Worm (Caenorhabditis elegans) whole organism, mixed stage, embryonic: ENCODE results near the gene ghi-1.

ENCODE experiments used
- bed-3 ChIP-seq: fragments of 200-800 bp; sonication (Bioruptor generic); optimal IDR thresholded peaks from 3 replicates; lab custom pipeline; 2018; ENCODE audit warnings: mild to moderate bottlenecking, missing genetic modification characterization, moderate library complexity, missing compliant biosample characterization
- ceh-83 ChIP-seq: fragments of 200-800 bp; sonication (Bioruptor generic); optimal IDR thresholded peaks from 2 replicates; lab custom pipeline; 2018; ENCODE audit warnings: mild to moderate bottlenecking, missing genetic modification characterization, missing compliant biosample characterization
- lsy-2 ChIP-seq: fragments of 150-350 bp; optimal IDR thresholded peaks from 2 replicates; lab custom pipeline; 2014; ENCODE audit warnings: missing biosample characterization, missing genetic modification characterization
- mab-5 ChIP-seq: fragments of 150-350 bp; optimal IDR thresholded peaks from 2 replicates; lab custom pipeline; 2014; ENCODE audit warnings: missing biosample characterization, missing genetic modification characterization
- mep-1 ChIP-seq: fragments of 150-350 bp; optimal IDR thresholded peaks from 2 replicates; lab custom pipeline; 2017; ENCODE audit warnings: missing biosample characterization, missing genetic modification reagents, missing genetic modification characterization, inconsistent platforms
- mls-2 ChIP-seq: sonication (generic microtip); optimal IDR thresholded peaks from 2 replicates; lab custom pipeline; 2016; ENCODE audit warnings: mild to moderate bottlenecking, missing genetic modification characterization, moderate library complexity, missing compliant biosample characterization
- nhr-2 ChIP-seq: fragments of 150-350 bp; optimal IDR thresholded peaks from 2 replicates; lab custom pipeline; 2014; ENCODE audit warnings: missing biosample characterization, missing genetic modification characterization
- nhr-237 ChIP-seq: fragments of 150-350 bp; optimal IDR thresholded peaks from 2 replicates; lab custom pipeline; 2014; ENCODE audit warnings: missing biosample characterization, missing genetic modification characterization
- nhr-28 ChIP-seq: fragments of 150-350 bp; optimal IDR thresholded peaks from 2 replicates; lab custom pipeline; 2014; ENCODE audit warnings: missing biosample characterization, missing genetic modification characterization
- ztf-11 ChIP-seq: fragments of 150-350 bp; optimal IDR thresholded peaks from 2 replicates; lab custom pipeline; 2014; ENCODE audit warnings: missing biosample characterization, missing genetic modification characterization

- TF ChIP-seq nhr-237 (tag; lab: Kevin White, UChicago), result no peak
- TF ChIP-seq nhr-28, result no peak
- no peak for TF ChIP-seq bed-3 (GFP tag; lab: Kevin White, UChicago)
- no peak for TF ChIP-seq ztf-11 (tag; lab: Kevin White, UChicago)
- no peak for TF ChIP-seq mep-1 (tag; lab: Kevin White, UChicago)
- no peak for TF ChIP-seq nhr-2 (tag; lab: Kevin White, UChicago)
- TF ChIP-seq ceh-83 (GFP tag; lab: Kevin White, UChicago), result no peak
- no peak for TF ChIP-seq lsy-2 (tag; lab: Kevin White, UChicago)
- TF ChIP-seq mls-2 (tag; lab: Kevin White, UChicago), result no peak
- TF ChIP-seq mab-5, result no peak
Observed at ce11 chrII:11689941-11690340, 43.4 kb downstream of the ghi-1 start.
